Fruit fly (Drosophila melanogaster): ENCODE results near the gene crq.

- TF ChIP-seq psq (optimal IDR thresholded peaks at IDR 0.05) (no peak), usp (GFP tag; optimal IDR thresholded peaks at IDR 0.05) (no peak), Dll (optimal IDR thresholded peaks at IDR 0.05) (no peak), EcR (GFP tag; optimal IDR thresholded peaks at IDR 0.05) (no peak), pan (optimal IDR thresholded peaks at IDR 0.05) (no peak), CG8478 (optimal IDR thresholded peaks at IDR 0.05) (no peak)
Measured at dm6 chr2L:471021-471479, 18.2 kb upstream of the crq start.
